Worm (Caenorhabditis elegans): Measurements from ENCODE around the gene Y75B8A.8.

The Y75B8A.8 gene

ce11 chrIII:12160458-12160857 lies at the start of gene Y75B8A.8:
Y75B8A.8 (plus strand) TSS chrIII:12160758.
- TF ChIP-seq skn-1 (tag; optimal IDR thresholded peaks at IDR 0.05), result no peak
- TF ChIP-seq C34F6.9 (tag; optimal IDR thresholded peaks at IDR 0.05), result no peak
- no peak for TF ChIP-seq unc-62 (GFP tag; optimal IDR thresholded peaks at IDR 0.05)
- TF ChIP-seq nhr-12 (tag; optimal IDR thresholded peaks at IDR 0.05), result no peak
- no peak for TF ChIP-seq nhr-129 (tag; optimal IDR thresholded peaks at IDR 0.05)
- TF ChIP-seq nhr-11 (tag; optimal IDR thresholded peaks at IDR 0.05), result no peak
- no peak for TF ChIP-seq F13H6.1 (tag; optimal IDR thresholded peaks at IDR 0.05)
- no peak for TF ChIP-seq fos-1 (tag; optimal IDR thresholded peaks at IDR 0.05)
- TF ChIP-seq crh-2 (tag; optimal IDR thresholded peaks at IDR 0.05), result no peak
- TF ChIP-seq ceh-82 (tag; optimal IDR thresholded peaks at IDR 0.05), result no peak

ce11 chrIII:12118381-12118780 lies 42.2 kb upstream of the Y75B8A.8 start, which contains the start of gene lron-12:
lron-12 (minus strand) TSS chrIII:12118481.
- no peak for TF ChIP-seq unc-62 (GFP tag; optimal IDR thresholded peaks at IDR 0.05)
- no peak for TF ChIP-seq nhr-11 (tag; optimal IDR thresholded peaks at IDR 0.05)

ce11 chrIII:12119625-12120024 lies 40.9 kb upstream of the Y75B8A.8 start:
- TF ChIP-seq unc-55 (GFP tag; optimal IDR thresholded peaks at IDR 0.05) (no peak), nhr-77 (tag; optimal IDR thresholded peaks at IDR 0.05) (no peak), unc-39 (tag; optimal IDR thresholded peaks at IDR 0.05) (no peak), fos-1 (tag; optimal IDR thresholded peaks at IDR 0.05) (no peak), sma-3 (GFP tag; optimal IDR thresholded peaks at IDR 0.05) (no peak), elt-3 (tag; optimal IDR thresholded peaks at IDR 0.05) (no peak), ZK546.5 (tag; optimal IDR thresholded peaks at IDR 0.05) (no peak), ztf-4 (tag; optimal IDR thresholded peaks at IDR 0.05) (no peak), alr-1 (tag; optimal IDR thresholded peaks at IDR 0.05) (no peak), dmd-4 (tag; optimal IDR thresholded peaks at IDR 0.05) (no peak), sem-4 (tag; optimal IDR thresholded peaks at IDR 0.05) (no peak), egl-27 (tag; optimal IDR thresholded peaks at IDR 0.05) (no peak), zag-1 (tag; optimal IDR thresholded peaks at IDR 0.05) (no peak), skn-1 (tag; optimal IDR thresholded peaks at IDR 0.05) (no peak), gmeb-1 (tag; optimal IDR thresholded peaks at IDR 0.05) (no peak), nhr-11 (tag; optimal IDR thresholded peaks at IDR 0.05) (no peak)

- TF ChIP-seq F13H6.1 (tag; optimal IDR thresholded peaks at IDR 0.05), result peak; percentile 18
- TF ChIP-seq elt-3 (tag; optimal IDR thresholded peaks at IDR 0.05), result no peak
Measured at ce11 chrIII:12121177-12121576, 39.4 kb upstream of the Y75B8A.8 start.

ce11 chrIII:12123427-12123826 lies 37.1 kb upstream of the Y75B8A.8 start:
- TF ChIP-seq sma-3 (GFP tag; optimal IDR thresholded peaks at IDR 0.05) (no peak), sma-9 (GFP tag; optimal IDR thresholded peaks at IDR 0.05) (no peak), sma-9 (tag; optimal IDR thresholded peaks at IDR 0.05) (no peak), mab-5 (tag; optimal IDR thresholded peaks at IDR 0.05) (no peak), unc-39 (tag; optimal IDR thresholded peaks at IDR 0.05) (no peak), unc-55 (GFP tag; optimal IDR thresholded peaks at IDR 0.05) (no peak), C34F6.9 (tag; optimal IDR thresholded peaks at IDR 0.05) (no peak), ama-1 (optimal IDR thresholded peaks at IDR 0.05) (no peak)

ce11 chrIII:12124392-12124791 lies 36.2 kb upstream of the Y75B8A.8 start:
- TF ChIP-seq sma-9 (GFP tag; optimal IDR thresholded peaks at IDR 0.05) (no peak), sma-9 (tag; optimal IDR thresholded peaks at IDR 0.05) (no peak), zag-1 (tag; optimal IDR thresholded peaks at IDR 0.05) (no peak)

ce11 chrIII:12130052-12130451 lies 30.5 kb upstream of the Y75B8A.8 start, which contains the start of gene Y75B8A.6:
Y75B8A.6 (minus strand) TSS chrIII:12130343.
- no peak for TF ChIP-seq lsy-2 (tag; optimal IDR thresholded peaks at IDR 0.05)

- TF ChIP-seq alr-1 (tag; optimal IDR thresholded peaks at IDR 0.05) (no peak), zag-1 (tag; optimal IDR thresholded peaks at IDR 0.05) (no peak), mbf-1 (tag; optimal IDR thresholded peaks at IDR 0.05) (no peak), nhr-129 (tag; optimal IDR thresholded peaks at IDR 0.05) (no peak), gmeb-1 (tag; optimal IDR thresholded peaks at IDR 0.05) (no peak)
Measured at ce11 chrIII:12130769-12131168, 29.8 kb upstream of the Y75B8A.8 start.
